Worm (Caenorhabditis elegans) whole organism, late embryonic: ENCODE results near the gene vps-22.

Source experiments
- C08G9.2 ChIP-seq: sonication (generic microtip); optimal IDR thresholded peaks from 2 replicates; lab custom pipeline; 2016; ENCODE audit warnings: mild to moderate bottlenecking, missing genetic modification characterization, moderate library complexity, missing compliant biosample characterization
- C38D4.7 ChIP-seq: fragments of 200-800 bp; sonication (Bioruptor generic); optimal IDR thresholded peaks from 2 replicates; lab custom pipeline; 2018; ENCODE audit warnings: mild to moderate bottlenecking, missing genetic modification characterization, moderate library complexity, missing compliant biosample characterization
- Y22D7AL.16 ChIP-seq: sonication (generic microtip); optimal IDR thresholded peaks from 2 replicates; lab custom pipeline; 2016; ENCODE audit warnings: missing genetic modification characterization, missing compliant biosample characterization
- ahr-1 ChIP-seq: sonication (generic microtip); optimal IDR thresholded peaks from 2 replicates; lab custom pipeline; 2016; ENCODE audit warnings: missing genetic modification characterization, missing compliant biosample characterization
- ama-1 ChIP-seq: fragments of 150-350 bp; optimal IDR thresholded peaks from 2 replicates; lab custom pipeline; 2014
- ceh-18 ChIP-seq: sonication (generic microtip); optimal IDR thresholded peaks from 2 replicates; lab custom pipeline; 2016; ENCODE audit warnings: missing genetic modification characterization, missing compliant biosample characterization
- ceh-19 ChIP-seq: fragments of 200-800 bp; sonication (Bioruptor generic); optimal IDR thresholded peaks from 2 replicates; lab custom pipeline; 2018; ENCODE audit warnings: mild to moderate bottlenecking, missing genetic modification characterization, missing compliant biosample characterization
- ceh-2 ChIP-seq: sonication (generic microtip); optimal IDR thresholded peaks from 2 replicates; lab custom pipeline; 2016; ENCODE audit warnings: missing genotype, missing genetic modification characterization, missing compliant biosample characterization
- ceh-22 ChIP-seq: sonication (generic microtip); optimal IDR thresholded peaks from 2 replicates; lab custom pipeline; 2017; ENCODE audit warnings: missing biosample characterization, missing genetic modification characterization
- ceh-24 ChIP-seq: sonication (generic microtip); optimal IDR thresholded peaks from 2 replicates; lab custom pipeline; 2016; ENCODE audit warnings: mild to moderate bottlenecking, missing genetic modification characterization, missing compliant biosample characterization
- ceh-30 ChIP-seq: fragments of 150-350 bp; optimal IDR thresholded peaks from 2 replicates; lab custom pipeline; 2014; ENCODE audit warnings: missing biosample characterization, missing genetic modification characterization
- ceh-31 ChIP-seq: sonication (generic microtip); optimal IDR thresholded peaks from 2 replicates; lab custom pipeline; 2016; ENCODE audit warnings: missing genetic modification characterization, missing compliant biosample characterization
- ceh-48 ChIP-seq: sonication (generic microtip); optimal IDR thresholded peaks from 2 replicates; lab custom pipeline; 2016; ENCODE audit warnings: missing genetic modification characterization, inconsistent platforms, missing compliant biosample characterization
- ceh-6 ChIP-seq: fragments of 200-800 bp; sonication (Bioruptor generic); optimal IDR thresholded peaks from 2 replicates; lab custom pipeline; 2018; ENCODE audit warnings: mild to moderate bottlenecking, missing genetic modification characterization, missing compliant biosample characterization
- che-1 ChIP-seq: sonication (generic microtip); optimal IDR thresholded peaks from 2 replicates; lab custom pipeline; 2016; ENCODE audit warnings: mild to moderate bottlenecking, missing genetic modification characterization, missing compliant biosample characterization
- dve-1 ChIP-seq: sonication (generic microtip); optimal IDR thresholded peaks from 2 replicates; lab custom pipeline; 2017; ENCODE audit warnings: antibody characterized with exemption, mild to moderate bottlenecking, missing genetic modification characterization, missing compliant biosample characterization
- elt-4 ChIP-seq: sonication (generic microtip); optimal IDR thresholded peaks from 2 replicates; lab custom pipeline; 2016; ENCODE audit warnings: missing genetic modification characterization, missing compliant biosample characterization
- ets-4 ChIP-seq: sonication (generic microtip); optimal IDR thresholded peaks from 2 replicates; lab custom pipeline; 2016; ENCODE audit warnings: missing genetic modification characterization, missing compliant biosample characterization
- fax-1 ChIP-seq: sonication (generic microtip); optimal IDR thresholded peaks from 2 replicates; lab custom pipeline; 2016; ENCODE audit warnings: missing genotype, missing genetic modification characterization, missing compliant biosample characterization
- hlh-13 ChIP-seq: fragments of 200-800 bp; sonication (Bioruptor generic); optimal IDR thresholded peaks from 2 replicates; lab custom pipeline; 2018; ENCODE audit warnings: mild to moderate bottlenecking, missing genetic modification characterization, missing compliant biosample characterization
- hlh-15 ChIP-seq: sonication (generic microtip); optimal IDR thresholded peaks from 2 replicates; lab custom pipeline; 2016; ENCODE audit warnings: missing genetic modification characterization, missing compliant biosample characterization
- hlh-6 ChIP-seq: sonication (generic microtip); optimal IDR thresholded peaks from 2 replicates; lab custom pipeline; 2016; ENCODE audit warnings: missing genotype, missing genetic modification characterization, missing compliant biosample characterization
- hlh-8 ChIP-seq: sonication (generic microtip); optimal IDR thresholded peaks from 2 replicates; lab custom pipeline; 2016; ENCODE audit warnings: missing genotype, missing genetic modification characterization, missing compliant biosample characterization
- lim-6 ChIP-seq: sonication (generic microtip); optimal IDR thresholded peaks from 2 replicates; lab custom pipeline; 2016; ENCODE audit warnings: missing genetic modification characterization, missing compliant biosample characterization
- lin-11 ChIP-seq: fragments of 200-800 bp; sonication (Bioruptor generic); optimal IDR thresholded peaks from 2 replicates; lab custom pipeline; 2018; ENCODE audit warnings: mild to moderate bottlenecking, missing genetic modification characterization, missing compliant biosample characterization
- mec-3 ChIP-seq: sonication (generic microtip); optimal IDR thresholded peaks from 2 replicates; lab custom pipeline; 2016; ENCODE audit warnings: borderline replicate concordance, missing genetic modification characterization, missing compliant biosample characterization
- nfya-1 ChIP-seq: sonication (generic microtip); optimal IDR thresholded peaks from 2 replicates; lab custom pipeline; 2017; ENCODE audit warnings: missing genetic modification characterization, mild to moderate bottlenecking, missing compliant biosample characterization, antibody characterized with exemption, moderate library complexity
- nhr-11 ChIP-seq: fragments of 150-350 bp; optimal IDR thresholded peaks from 2 replicates; lab custom pipeline; 2014; ENCODE audit warnings: missing biosample characterization, missing genetic modification characterization
- npax-4 ChIP-seq: sonication (generic microtip); optimal IDR thresholded peaks from 2 replicates; lab custom pipeline; 2016; ENCODE audit warnings: missing genetic modification characterization, missing compliant biosample characterization
- odd-2 ChIP-seq: sonication (generic microtip); optimal IDR thresholded peaks from 2 replicates; lab custom pipeline; 2017; ENCODE audit warnings: antibody characterized with exemption, mild to moderate bottlenecking, missing genetic modification characterization, missing compliant biosample characterization
- pat-9 ChIP-seq: fragments of 200-800 bp; sonication (Bioruptor generic); optimal IDR thresholded peaks from 2 replicates; lab custom pipeline; 2018; ENCODE audit warnings: mild to moderate bottlenecking, missing genetic modification characterization, moderate library complexity, missing compliant biosample characterization
- pax-1 ChIP-seq: fragments of 150-350 bp; optimal IDR thresholded peaks from 2 replicates; lab custom pipeline; 2014; ENCODE audit warnings: missing biosample characterization, missing genetic modification characterization
- pha-2 ChIP-seq: sonication (generic microtip); optimal IDR thresholded peaks from 2 replicates; lab custom pipeline; 2017; ENCODE audit warnings: mild to moderate bottlenecking, missing genetic modification characterization, missing compliant biosample characterization
- pros-1 ChIP-seq: fragments of 150-350 bp; optimal IDR thresholded peaks from 2 replicates; lab custom pipeline; 2014; ENCODE audit warnings: missing biosample characterization, missing genetic modification reagents, missing genetic modification characterization
- ref-2 ChIP-seq: sonication (generic microtip); optimal IDR thresholded peaks from 2 replicates; lab custom pipeline; 2016; ENCODE audit warnings: missing genetic modification characterization, missing compliant biosample characterization
- rnt-1 ChIP-seq: sonication (generic microtip); optimal IDR thresholded peaks from 2 replicates; lab custom pipeline; 2016; ENCODE audit warnings: missing genetic modification characterization, missing compliant biosample characterization
- sdc-2 ChIP-seq: sonication (generic microtip); optimal IDR thresholded peaks from 2 replicates; lab custom pipeline; 2016; ENCODE audit warnings: missing genotype, missing genetic modification characterization, missing compliant biosample characterization
- tbx-2 ChIP-seq: sonication (generic microtip); optimal IDR thresholded peaks from 2 replicates; lab custom pipeline; 2016; ENCODE audit warnings: missing genetic modification characterization, missing compliant biosample characterization
- tbx-7 ChIP-seq: sonication (generic microtip); optimal IDR thresholded peaks from 2 replicates; lab custom pipeline; 2016; ENCODE audit warnings: missing genotype, missing genetic modification characterization, missing compliant biosample characterization
- unc-42 ChIP-seq: sonication (generic microtip); optimal IDR thresholded peaks from 2 replicates; lab custom pipeline; 2016; ENCODE audit warnings: missing genotype, missing genetic modification characterization, missing compliant biosample characterization
- unc-55 ChIP-seq: sonication (generic microtip); optimal IDR thresholded peaks from 2 replicates; lab custom pipeline; 2017; ENCODE audit warnings: missing biosample characterization, missing genetic modification reagents, missing genetic modification characterization
- zip-5 ChIP-seq: sonication (generic microtip); optimal IDR thresholded peaks from 2 replicates; lab custom pipeline; 2016; ENCODE audit warnings: missing genetic modification characterization, missing compliant biosample characterization
- ztf-16 ChIP-seq: sonication (generic microtip); optimal IDR thresholded peaks from 2 replicates; lab custom pipeline; 2017; ENCODE audit warnings: missing genetic modification characterization, missing compliant biosample characterization

The vps-22 gene

ce11 chrIII:4917077-4917476 is 45.2 kb downstream of the vps-22 start, which contains the start of gene rars-1:
Gene rars-1, minus strand, starts transcription at chrIII:4917177.
- TF ChIP-seq ceh-6 (GFP tag; lab: Kevin White, UChicago) (no peak), ceh-22 (tag; lab: Kevin White, UChicago) (no peak), ceh-30 (tag; lab: Kevin White, UChicago) (no peak)

- TF ChIP-seq odd-2 (tag; lab: Kevin White, UChicago) (no peak), dve-1 (tag; lab: Kevin White, UChicago) (no peak), C08G9.2 (tag; lab: Kevin White, UChicago) (no peak), ceh-24 (no peak)
- TF ChIP-seq, all 69 proteins: peak for 0
Observed at ce11 chrIII:4913736-4914135, 48.6 kb downstream of the vps-22 start.

- TF ChIP-seq nhr-11 (tag; lab: Kevin White, UChicago) (no peak), pat-9 (tag; lab: Kevin White, UChicago) (no peak), fax-1 (tag; lab: Kevin White, UChicago) (peak; percentile 2), hlh-8 (tag; lab: Kevin White, UChicago) (peak; percentile 72), ceh-18 (tag; lab: Kevin White, UChicago) (peak; percentile 38), ceh-19 (GFP tag; lab: Kevin White, UChicago) (no peak), nfya-1 (tag; lab: Kevin White, UChicago) (no peak), ceh-48 (tag; lab: Kevin White, UChicago) (no peak), unc-55 (GFP tag; lab: Kevin White, UChicago) (peak; percentile 30), lim-6 (peak; percentile 39), tbx-7 (tag; lab: Kevin White, UChicago) (peak; percentile 71), ets-4 (tag; lab: Kevin White, UChicago) (peak; percentile 75), sdc-2 (tag; lab: Kevin White, UChicago) (no peak), C38D4.7 (GFP tag; lab: Kevin White, UChicago) (no peak), pax-1 (tag; lab: Kevin White, UChicago) (no peak), hlh-13 (GFP tag; lab: Kevin White, UChicago) (no peak), pros-1 (no peak), pha-2 (tag; lab: Kevin White, UChicago) (no peak), lin-11 (no peak), hlh-6 (tag; lab: Kevin White, UChicago) (no peak), dve-1 (tag; lab: Kevin White, UChicago) (no peak), rnt-1 (tag; lab: Kevin White, UChicago) (peak; percentile 7), ztf-16 (peak; percentile 13), Y22D7AL.16 (tag; lab: Kevin White, UChicago) (no peak), tbx-2 (tag; lab: Kevin White, UChicago) (no peak), ceh-2 (tag; lab: Kevin White, UChicago) (peak; percentile 71), mec-3 (no peak), C08G9.2 (tag; lab: Kevin White, UChicago) (peak; percentile 85), che-1 (tag; lab: Kevin White, UChicago) (no peak), zip-5 (tag; lab: Kevin White, UChicago) (peak; percentile 52), npax-4 (tag; lab: Kevin White, UChicago) (no peak), unc-42 (tag; lab: Kevin White, UChicago) (no peak), ahr-1 (tag; lab: Kevin White, UChicago) (no peak), ceh-22 (tag; lab: Kevin White, UChicago) (no peak), elt-4 (tag; lab: Kevin White, UChicago) (no peak), hlh-15 (tag; lab: Kevin White, UChicago) (no peak), ref-2 (tag; lab: Kevin White, UChicago) (peak; percentile 25), ceh-31 (tag; lab: Kevin White, UChicago) (peak; percentile 85), ama-1 (lab: Kevin White, UChicago) (no peak), odd-2 (tag; lab: Kevin White, UChicago) (no peak)
Observed at ce11 chrIII:4912317-4912716, 50.0 kb downstream of the vps-22 start, which contains the start of the genes F26F4.9 and cee-1. Gene F26F4.9, minus strand, starts transcription at chrIII:4912521. Gene cee-1, plus strand, starts transcription at chrIII:4912699.
